Worm (Caenorhabditis elegans): ENCODE results near the gene pen-2.

- no peak for TF ChIP-seq ceh-19 (GFP tag; optimal IDR thresholded peaks at IDR 0.05)
- no peak for TF ChIP-seq ama-1 (optimal IDR thresholded peaks at IDR 0.05)
- no peak for TF ChIP-seq pat-9 (tag; optimal IDR thresholded peaks at IDR 0.05)
- TF ChIP-seq ceh-30 (tag; optimal IDR thresholded peaks at IDR 0.05), result no peak
- no peak for TF ChIP-seq hlh-15 (tag; optimal IDR thresholded peaks at IDR 0.05)
- TF ChIP-seq elt-2 (tag; optimal IDR thresholded peaks at IDR 0.05), result no peak
- no peak for TF ChIP-seq rnt-1 (tag; optimal IDR thresholded peaks at IDR 0.05)
- no peak for TF ChIP-seq ceh-48 (tag; optimal IDR thresholded peaks at IDR 0.05)
- no peak for TF ChIP-seq pqm-1 (tag; optimal IDR thresholded peaks at IDR 0.05)
- TF ChIP-seq pha-4 (tag; optimal IDR thresholded peaks at IDR 0.05), result no peak
Observed at ce11 chrIII:11344125-11344524, 1.0 kb downstream of the pen-2 start.

Data from whole organism, late embryonic.